Fruit fly (Drosophila melanogaster): ENCODE measurements around the gene CG33635.

The CG33635 gene

dm6 chr2L:131466-132270 lies 26.8 kb downstream of the CG33635 start, which contains the start of gene Gs1 (continued):
- peak; percentile 17 for TF ChIP-seq CG8359 (GFP tag; optimal IDR thresholded peaks at IDR 0.05; ENCODE audit: borderline replicate concordance)
- no peak for TF ChIP-seq gcm2 (GFP tag; optimal IDR thresholded peaks at IDR 0.05)
- no peak for TF ChIP-seq sc (optimal IDR thresholded peaks at IDR 0.05)
- TF ChIP-seq sc (GFP tag; optimal IDR thresholded peaks at IDR 0.05) = no peak
- TF ChIP-seq HLH3B (GFP tag; IDR thresholded peaks at IDR 0.05) = no peak
- TF ChIP-seq CG2875 (GFP tag; optimal IDR thresholded peaks at IDR 0.05) = no peak
- TF ChIP-seq Oli (tag; optimal IDR thresholded peaks at IDR 0.05) = no peak
- TF ChIP-seq CG5245 (GFP tag; optimal IDR thresholded peaks at IDR 0.05) = no peak
- TF ChIP-seq CG2120 (GFP tag; optimal IDR thresholded peaks at IDR 0.05) = peak; percentile 35
- no peak for TF ChIP-seq nerfin-2 (GFP tag; IDR thresholded peaks at IDR 0.05; ENCODE audit: partially characterized antibody)
- TF ChIP-seq slou (GFP tag; optimal IDR thresholded peaks at IDR 0.05) = no peak
- no peak for TF ChIP-seq bigmax (GFP tag; optimal IDR thresholded peaks at IDR 0.05)
- TF ChIP-seq unc-4 (GFP tag; IDR thresholded peaks at IDR 0.05; ENCODE audit: partially characterized antibody) = peak; percentile 52
- no peak for TF ChIP-seq NK7.1 (GFP tag; optimal IDR thresholded peaks at IDR 0.05)
- no peak for TF ChIP-seq Lpt (GFP tag; optimal IDR thresholded peaks at IDR 0.05)
- no peak for TF ChIP-seq Ptx1 (GFP tag; IDR thresholded peaks at IDR 0.05)
- TF ChIP-seq CG2129 (GFP tag; IDR thresholded peaks at IDR 0.05; ENCODE audit: partially characterized antibody) = no peak
- peak; percentile 37 for TF ChIP-seq Dek (tag; optimal IDR thresholded peaks at IDR 0.05)
- TF ChIP-seq CG2202 (tag; optimal IDR thresholded peaks at IDR 0.05) = no peak
- TF ChIP-seq CG16813 (GFP tag; IDR thresholded peaks at IDR 0.05; ENCODE audit: partially characterized antibody) = no peak
- TF ChIP-seq CG17186 (GFP tag; optimal IDR thresholded peaks at IDR 0.05) = no peak
- TF ChIP-seq CG13775 (GFP tag; optimal IDR thresholded peaks at IDR 0.05) = no peak
- no peak for TF ChIP-seq CG14965 (GFP tag; optimal IDR thresholded peaks at IDR 0.05; ENCODE audit: borderline replicate concordance)
- TF ChIP-seq CG3838 (GFP tag; optimal IDR thresholded peaks at IDR 0.05) = no peak
- no peak for TF ChIP-seq mld (GFP tag; IDR thresholded peaks at IDR 0.05; ENCODE audit: partially characterized antibody)
- no peak for TF ChIP-seq CG6689 (GFP tag; IDR thresholded peaks at IDR 0.05)
- no peak for TF ChIP-seq CG3065 (GFP tag; optimal IDR thresholded peaks at IDR 0.05)
- peak; percentile 40 for TF ChIP-seq CG2678 (tag; optimal IDR thresholded peaks at IDR 0.05)
- no peak for TF ChIP-seq lov (optimal IDR thresholded peaks at IDR 0.05)
- TF ChIP-seq lov (GFP tag; IDR thresholded peaks at IDR 0.05) = no peak; the same call in 2 of the 3 replicates
- TF ChIP-seq knrl (GFP tag; IDR thresholded peaks at IDR 0.05; ENCODE audit: partially characterized antibody) = no peak
- TF ChIP-seq CG7556 (GFP tag; optimal IDR thresholded peaks at IDR 0.05) = no peak
- no peak for TF ChIP-seq CG9727 (GFP tag; optimal IDR thresholded peaks at IDR 0.05)
- no peak for TF ChIP-seq Lhr (GFP tag; optimal IDR thresholded peaks at IDR 0.05)
- TF ChIP-seq CG11560 (tag; IDR thresholded peaks at IDR 0.05) = no peak
- TF ChIP-seq CG17802 (tag; optimal IDR thresholded peaks at IDR 0.05) = no peak
- no peak for TF ChIP-seq luna (GFP tag; optimal IDR thresholded peaks at IDR 0.05)
- peak; percentile 1 for TF ChIP-seq eyg (GFP tag; optimal IDR thresholded peaks at IDR 0.05)
- peak; percentile 89 for TF ChIP-seq Jarid2 (GFP tag; optimal IDR thresholded peaks at IDR 0.05)
- peak; percentile 60 for TF ChIP-seq caup (GFP tag; optimal IDR thresholded peaks at IDR 0.05; ENCODE audit: severe bottlenecking)
- TF ChIP-seq Max (GFP tag; optimal IDR thresholded peaks at IDR 0.05) = no peak
- TF ChIP-seq CG18262 (tag; optimal IDR thresholded peaks at IDR 0.05) = no peak
- no peak for TF ChIP-seq CG1647 (GFP tag; optimal IDR thresholded peaks at IDR 0.05)
- TF ChIP-seq Dad (GFP tag; optimal IDR thresholded peaks at IDR 0.05) = no peak
- TF ChIP-seq ssp (GFP tag; IDR thresholded peaks at IDR 0.05) = no peak
- no peak for TF ChIP-seq Camta (GFP tag; optimal IDR thresholded peaks at IDR 0.05)
- TF ChIP-seq CG2712 (tag; optimal IDR thresholded peaks at IDR 0.05) = peak; percentile 30
- TF ChIP-seq Neu2 (GFP tag; optimal IDR thresholded peaks at IDR 0.05; ENCODE audit: borderline replicate concordance) = no peak
- no peak for TF ChIP-seq jumu (GFP tag; optimal IDR thresholded peaks at IDR 0.05)
